Worm (Caenorhabditis elegans) whole organism, L2 larva: ENCODE results near the gene tsp-16.
A peak's percentile ranks its signal among the peaks of the same experiment; 100 is the strongest.

Experiments used
- C34F6.9 ChIP-seq: fragments of 150-350 bp; optimal IDR thresholded peaks from 2 replicates; lab custom pipeline; 2014; ENCODE audit warnings: missing biosample characterization, missing genetic modification characterization
- F13H6.1 ChIP-seq: sonication (generic microtip); optimal IDR thresholded peaks from 2 replicates; lab custom pipeline; 2016; ENCODE audit warnings: missing genetic modification characterization, missing compliant biosample characterization
- ZK546.5 ChIP-seq: sonication (generic microtip); optimal IDR thresholded peaks from 2 replicates; lab custom pipeline; 2017; ENCODE audit warnings: missing biosample characterization, missing genetic modification characterization
- alr-1 ChIP-seq: fragments of 150-350 bp; optimal IDR thresholded peaks from 2 replicates; lab custom pipeline; 2014; ENCODE audit warnings: missing biosample characterization, missing genetic modification characterization
- ama-1 ChIP-seq: fragments of 150-350 bp; optimal IDR thresholded peaks from 2 replicates; lab custom pipeline; 2018; ENCODE audit warnings: inconsistent platforms
- blmp-1 ChIP-seq: sonication (generic microtip); optimal IDR thresholded peaks from 2 replicates; lab custom pipeline; 2017; ENCODE audit warnings: missing genetic modification characterization, mild to moderate bottlenecking, missing compliant biosample characterization, antibody characterized with exemption, moderate library complexity; ENCODE audit not compliant: insufficient read depth
- ceh-16 ChIP-seq: fragments of 150-350 bp; optimal IDR thresholded peaks from 2 replicates; lab custom pipeline; 2014; ENCODE audit warnings: missing biosample characterization, missing genetic modification characterization
- ceh-82 ChIP-seq: fragments of 150-350 bp; optimal IDR thresholded peaks from 2 replicates; lab custom pipeline; 2014; ENCODE audit warnings: missing biosample characterization, missing genetic modification characterization
- crh-2 ChIP-seq: sonication (generic microtip); optimal IDR thresholded peaks from 2 replicates; lab custom pipeline; 2017; ENCODE audit warnings: missing biosample characterization, missing genetic modification characterization
- dmd-4 ChIP-seq: sonication (generic microtip); optimal IDR thresholded peaks from 2 replicates; lab custom pipeline; 2017; ENCODE audit warnings: missing biosample characterization, missing genetic modification characterization
- egl-27 ChIP-seq: sonication (generic microtip); optimal IDR thresholded peaks from 3 replicates; lab custom pipeline; 2017; ENCODE audit warnings: missing biosample characterization, missing genetic modification reagents, missing genetic modification characterization
- elt-1 ChIP-seq: fragments of 150-350 bp; optimal IDR thresholded peaks from 2 replicates; lab custom pipeline; 2014; ENCODE audit warnings: missing biosample characterization, missing genetic modification characterization
- elt-3 ChIP-seq: sonication (generic microtip); optimal IDR thresholded peaks from 2 replicates; lab custom pipeline; 2017; ENCODE audit warnings: missing biosample characterization, missing genetic modification characterization
- gmeb-1 ChIP-seq: fragments of 150-350 bp; optimal IDR thresholded peaks from 2 replicates; lab custom pipeline; 2014; ENCODE audit warnings: missing biosample characterization, missing genetic modification characterization
- lin-13 ChIP-seq: fragments of 150-350 bp; optimal IDR thresholded peaks from 2 replicates; lab custom pipeline; 2014; ENCODE audit warnings: missing biosample characterization, missing genetic modification reagents, missing genetic modification characterization
- lin-39 ChIP-seq: fragments of 150-350 bp; optimal IDR thresholded peaks from 2 replicates; lab custom pipeline; 2014; ENCODE audit warnings: missing biosample characterization, missing genetic modification reagents, missing genetic modification characterization
- lsy-2 ChIP-seq, 2 experiments: fragments of 150-350 bp in 1 of 2; sonication (generic microtip) in 1 of 2; optimal IDR thresholded peaks; 2 replicates each; lab custom pipeline; 2014 to 2017; ENCODE audit warnings: missing biosample characterization in 2 of 2, missing genetic modification characterization in 2 of 2
- mab-5 ChIP-seq: fragments of 150-350 bp; optimal IDR thresholded peaks from 2 replicates; lab custom pipeline; 2014; ENCODE audit warnings: missing biosample characterization, missing genetic modification characterization
- mbf-1 ChIP-seq: sonication (generic microtip); optimal IDR thresholded peaks from 2 replicates; lab custom pipeline; 2017; ENCODE audit warnings: missing biosample characterization, missing genetic modification characterization
- nhr-10 ChIP-seq: sonication (generic microtip); optimal IDR thresholded peaks from 2 replicates; lab custom pipeline; 2017; ENCODE audit warnings: missing biosample characterization, missing genetic modification characterization
- nhr-12 ChIP-seq: fragments of 150-350 bp; optimal IDR thresholded peaks from 2 replicates; lab custom pipeline; 2014; ENCODE audit warnings: missing biosample characterization, missing genetic modification characterization
- nhr-129 ChIP-seq: fragments of 150-350 bp; optimal IDR thresholded peaks from 2 replicates; lab custom pipeline; 2014; ENCODE audit warnings: missing biosample characterization, missing genetic modification characterization
- nhr-21 ChIP-seq: fragments of 150-350 bp; optimal IDR thresholded peaks from 2 replicates; lab custom pipeline; 2014; ENCODE audit warnings: missing biosample characterization, missing genetic modification characterization
- nhr-23 ChIP-seq: fragments of 150-350 bp; optimal IDR thresholded peaks from 2 replicates; lab custom pipeline; 2014; ENCODE audit warnings: missing biosample characterization, missing genetic modification reagents, missing genetic modification characterization
- nhr-25 ChIP-seq: fragments of 150-350 bp; sonication (generic microtip); optimal IDR thresholded peaks from 3 replicates; lab custom pipeline; 2014; ENCODE audit warnings: missing biosample characterization, missing genetic modification characterization
- nhr-77 ChIP-seq: fragments of 150-350 bp; optimal IDR thresholded peaks from 2 replicates; lab custom pipeline; 2014; ENCODE audit warnings: missing biosample characterization, missing genetic modification characterization
- peb-1 ChIP-seq: fragments of 150-350 bp; optimal IDR thresholded peaks from 2 replicates; lab custom pipeline; 2014; ENCODE audit warnings: missing biosample characterization, missing genetic modification characterization
- sem-4 ChIP-seq: fragments of 150-350 bp; optimal IDR thresholded peaks from 2 replicates; lab custom pipeline; 2014; ENCODE audit warnings: missing biosample characterization, missing genetic modification reagents, missing genetic modification characterization
- sma-3 ChIP-seq: sonication (generic microtip); optimal IDR thresholded peaks from 2 replicates; lab custom pipeline; 2016; ENCODE audit warnings: missing genetic modification reagents, missing genetic modification characterization, missing compliant biosample characterization
- snpc-4 ChIP-seq: fragments of 150-350 bp; optimal IDR thresholded peaks from 2 replicates; lab custom pipeline; 2014; ENCODE audit warnings: missing biosample characterization, missing genetic modification characterization
- unc-39 ChIP-seq: fragments of 150-350 bp; optimal IDR thresholded peaks from 2 replicates; lab custom pipeline; 2014; ENCODE audit warnings: missing biosample characterization, missing genetic modification characterization
- unc-55 ChIP-seq: fragments of 150-350 bp; sonication (generic microtip); optimal IDR thresholded peaks from 3 replicates; lab custom pipeline; 2014; ENCODE audit warnings: missing biosample characterization, missing genetic modification reagents, missing genetic modification characterization
- ztf-11 ChIP-seq: sonication (generic microtip); optimal IDR thresholded peaks from 2 replicates; lab custom pipeline; 2017; ENCODE audit warnings: missing biosample characterization, missing genetic modification characterization
- ztf-4 ChIP-seq: fragments of 150-350 bp; optimal IDR thresholded peaks from 2 replicates; lab custom pipeline; 2014; ENCODE audit warnings: missing biosample characterization, missing genetic modification characterization

Gene tsp-16

DNA sequence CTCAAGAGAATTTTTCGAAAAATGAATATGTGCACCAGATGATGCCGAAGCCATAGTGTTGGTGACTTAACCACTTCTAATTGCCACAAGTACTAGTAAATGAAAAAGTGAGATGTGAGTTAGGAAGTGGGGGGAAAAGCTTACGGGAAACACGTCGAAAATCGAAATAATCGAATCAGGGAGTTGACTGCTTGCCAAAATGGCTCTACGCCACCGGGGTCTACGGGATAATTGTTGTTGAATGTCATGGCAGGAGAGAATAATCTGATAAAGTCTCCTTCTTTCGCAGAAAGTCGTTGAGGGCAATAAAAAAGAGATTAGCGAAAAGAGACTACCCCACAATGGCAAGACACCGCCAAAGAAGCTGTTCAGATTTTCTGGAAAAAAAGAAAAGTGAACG lies 32.6 kb downstream of the tsp-16 start:
- TF ChIP-seq dmd-4 (tag; lab: Kevin White, UChicago) (no peak), C34F6.9 (no peak), ZK546.5 (tag; lab: Kevin White, UChicago) (no peak), mab-5 (tag; lab: Kevin White, UChicago) (no peak), ztf-11 (tag; lab: Kevin White, UChicago) (no peak), elt-1 (tag; lab: Kevin White, UChicago) (no peak), blmp-1 (no peak), nhr-25 (no peak), unc-55 (GFP tag; lab: Kevin White, UChicago) (no peak), lin-39 (tag; lab: Kevin White, UChicago) (no peak)

DNA sequence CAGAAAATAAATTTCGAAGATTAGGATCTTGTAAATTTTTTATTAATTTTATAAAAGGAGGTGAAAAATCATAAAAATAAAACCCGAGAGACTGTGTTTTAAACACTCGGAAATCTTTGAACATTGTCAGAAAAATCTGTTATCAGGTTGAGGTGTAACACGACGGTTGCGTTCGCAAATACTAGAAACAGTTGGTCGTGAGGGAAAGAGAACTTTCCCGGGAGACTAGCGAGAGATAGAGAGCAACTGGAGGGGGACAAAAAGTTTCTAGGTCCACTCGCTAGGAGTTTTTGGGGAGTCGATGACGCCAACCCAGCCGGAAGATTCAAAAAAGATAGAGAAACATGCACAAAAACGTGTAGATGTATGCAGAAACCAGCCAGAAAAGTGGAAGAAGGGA lies 34.1 kb downstream of the tsp-16 start:
- TF ChIP-seq C34F6.9 (peak; percentile 13), mbf-1 (tag; lab: Kevin White, UChicago) (no peak), lsy-2 (tag; optimal IDR thresholded peaks at IDR 0.05; lab: Kevin White, UChicago) (peak in 1 of 2 experiments; percentile 2), nhr-12 (tag; lab: Kevin White, UChicago) (no peak)

DNA sequence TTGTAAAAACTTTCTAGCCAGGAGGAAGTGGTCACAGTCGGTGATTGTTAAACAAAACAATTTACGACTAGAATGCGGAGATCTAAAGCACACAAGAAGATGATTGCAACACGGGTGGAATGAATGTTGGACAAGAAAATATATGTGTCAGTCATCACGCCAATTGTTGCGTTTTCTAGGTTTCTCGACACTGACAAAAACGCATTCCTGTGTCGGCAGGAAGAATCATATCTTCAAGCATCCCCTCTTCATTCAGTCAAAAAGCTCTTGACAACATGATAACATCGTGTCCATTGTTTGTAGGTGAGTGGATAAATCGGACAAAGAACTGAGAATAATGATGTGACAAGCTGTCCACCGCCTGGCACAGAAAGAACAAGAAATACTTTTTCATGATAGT lies 36.9 kb downstream of the tsp-16 start:
- TF ChIP-seq ztf-4 = no peak
- TF ChIP-seq nhr-25 = no peak
- TF ChIP-seq alr-1 (tag; lab: Kevin White, UChicago) = no peak
- no peak for TF ChIP-seq sma-3 (GFP tag; lab: Kevin White, UChicago)
- TF ChIP-seq ama-1 (lab: Kevin White, UChicago) = no peak
- no peak for TF ChIP-seq ceh-16 (tag; lab: Kevin White, UChicago)
- TF ChIP-seq nhr-129 = peak; percentile 41
- TF ChIP-seq F13H6.1 = peak; percentile 10
- no peak for TF ChIP-seq peb-1 (tag; lab: Kevin White, UChicago)

DNA sequence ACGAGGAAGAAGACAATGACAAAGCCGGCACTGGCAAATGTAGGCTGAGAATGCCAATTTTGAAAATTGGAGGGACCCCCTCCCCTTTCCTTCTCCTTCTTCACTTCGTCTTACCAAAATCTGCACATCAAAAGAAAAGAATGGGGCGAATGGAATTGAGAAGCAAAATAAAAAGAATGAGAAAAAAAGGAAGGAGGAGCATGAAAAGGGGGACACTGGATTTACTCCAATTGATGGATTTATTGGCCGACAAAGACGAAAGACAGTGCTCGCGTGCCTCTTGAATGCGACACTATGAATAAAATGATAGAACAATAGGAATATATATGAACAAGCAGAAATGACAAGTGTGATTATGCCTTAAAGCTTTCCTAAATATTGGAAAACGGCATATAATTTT lies 37.5 kb downstream of the tsp-16 start:
- TF ChIP-seq nhr-12 (tag; lab: Kevin White, UChicago) (no peak), egl-27 (tag; lab: Kevin White, UChicago) (no peak), snpc-4 (tag; lab: Kevin White, UChicago) (no peak), lin-39 (tag; lab: Kevin White, UChicago) (no peak), ztf-11 (tag; lab: Kevin White, UChicago) (no peak), blmp-1 (no peak), nhr-129 (no peak), gmeb-1 (tag; lab: Kevin White, UChicago) (no peak), ceh-82 (tag; lab: Kevin White, UChicago) (no peak), nhr-10 (no peak), nhr-25 (no peak), unc-39 (no peak), sem-4 (no peak), elt-1 (tag; lab: Kevin White, UChicago) (no peak), mab-5 (tag; lab: Kevin White, UChicago) (no peak), peb-1 (tag; lab: Kevin White, UChicago) (no peak), elt-3 (tag; lab: Kevin White, UChicago) (no peak), nhr-77 (tag; lab: Kevin White, UChicago) (no peak)

DNA sequence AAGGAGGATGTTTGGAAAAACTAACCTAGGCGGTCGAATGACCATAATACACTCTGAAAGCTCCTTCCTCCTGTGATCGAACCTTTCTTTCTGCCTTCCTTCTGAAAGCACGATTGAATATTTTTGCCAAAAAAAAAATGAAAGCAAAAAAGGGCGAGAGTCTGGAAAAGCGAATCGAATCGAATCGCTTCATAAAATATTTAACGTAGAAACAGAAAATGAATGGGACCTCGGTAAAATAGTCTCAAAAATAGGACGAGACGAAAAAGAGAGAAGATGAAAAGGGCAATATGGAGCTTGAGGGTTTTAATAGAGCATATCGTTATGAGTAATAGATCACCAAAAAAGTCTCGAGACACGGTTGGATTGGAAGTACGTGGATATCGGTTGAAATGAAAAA lies 40.1 kb downstream of the tsp-16 start, which contains the start of gene inx-1:
TSS of gene inx-1 (minus strand) at position 101 of the 400 bp plus-strand sequence.
- no peak for TF ChIP-seq snpc-4 (tag; lab: Kevin White, UChicago)
- no peak for TF ChIP-seq ceh-16 (tag; lab: Kevin White, UChicago)
- TF ChIP-seq nhr-21 (tag; lab: Kevin White, UChicago) = no peak
- no peak for TF ChIP-seq peb-1 (tag; lab: Kevin White, UChicago)
- TF ChIP-seq ztf-11 (tag; lab: Kevin White, UChicago) = no peak
- TF ChIP-seq lin-13 (GFP tag; lab: Kevin White, UChicago) = no peak
- TF ChIP-seq crh-2 = no peak
- no peak for TF ChIP-seq nhr-23 (tag; lab: Kevin White, UChicago)
- TF ChIP-seq, all 48 proteins: peak for 0

DNA sequence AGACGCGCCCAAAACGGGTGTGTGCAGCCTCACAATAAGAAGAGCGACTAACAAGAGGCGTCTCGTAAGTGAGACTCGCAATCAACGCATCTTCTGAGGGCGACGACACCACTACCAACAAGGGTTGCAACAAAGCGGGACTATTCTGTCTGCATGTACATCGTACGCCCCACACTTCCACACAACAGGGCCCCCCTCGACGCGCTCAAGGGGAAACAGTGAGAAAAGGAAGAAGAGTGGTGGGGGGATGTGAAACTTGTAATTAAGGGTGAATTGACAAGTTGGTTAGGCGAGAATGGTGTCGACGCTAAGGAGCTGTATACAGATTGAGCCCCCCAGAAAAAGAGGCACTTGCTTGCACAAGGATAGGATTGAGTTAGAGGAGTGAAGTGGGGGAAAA lies 43.1 kb downstream of the tsp-16 start:
- TF ChIP-seq ztf-4 (no peak), nhr-129 (no peak), lin-13 (GFP tag; lab: Kevin White, UChicago) (no peak), sma-3 (GFP tag; lab: Kevin White, UChicago) (no peak), nhr-10 (no peak)
- TF ChIP-seq, all 48 proteins: peak for 0
